Worm (Caenorhabditis elegans) whole organism, mixed stage, embryonic: ENCODE data around the gene srg-57.

ENCODE experiments used
- M03D4.4 ChIP-seq: sonication (generic microtip); optimal IDR thresholded peaks from 2 replicates; lab custom pipeline; 2017; ENCODE audit warnings: mild to moderate bottlenecking, missing genetic modification characterization, missing compliant biosample characterization
- bed-3 ChIP-seq: fragments of 200-800 bp; sonication (Bioruptor generic); optimal IDR thresholded peaks from 3 replicates; lab custom pipeline; 2018; ENCODE audit warnings: mild to moderate bottlenecking, missing genetic modification characterization, moderate library complexity, missing compliant biosample characterization
- blmp-1 ChIP-seq: fragments of 150-350 bp; optimal IDR thresholded peaks from 2 replicates; lab custom pipeline; 2014; ENCODE audit warnings: missing biosample characterization, missing genetic modification characterization
- ceh-43 ChIP-seq: fragments of 200-800 bp; sonication (Bioruptor generic); optimal IDR thresholded peaks from 2 replicates; lab custom pipeline; 2018; ENCODE audit warnings: mild to moderate bottlenecking, missing genetic modification characterization, moderate library complexity, missing compliant biosample characterization
- drap-1 ChIP-seq: fragments of 200-800 bp; sonication (Bioruptor generic); optimal IDR thresholded peaks from 3 replicates; lab custom pipeline; 2018; ENCODE audit warnings: mild to moderate bottlenecking, missing genetic modification characterization, missing compliant biosample characterization
- elt-1 ChIP-seq: sonication (generic microtip); optimal IDR thresholded peaks from 2 replicates; lab custom pipeline; 2017; ENCODE audit warnings: missing genetic modification characterization, mild to moderate bottlenecking, missing compliant biosample characterization, antibody characterized with exemption, moderate library complexity, borderline replicate concordance; ENCODE audit not compliant: insufficient read depth
- flh-1 ChIP-seq: fragments of 200-800 bp; sonication (Bioruptor generic); optimal IDR thresholded peaks from 2 replicates; lab custom pipeline; 2018; ENCODE audit warnings: mild to moderate bottlenecking, missing genetic modification characterization, moderate library complexity, missing compliant biosample characterization
- ham-2 ChIP-seq: fragments of 200-800 bp; sonication (Bioruptor generic); optimal IDR thresholded peaks from 2 replicates; lab custom pipeline; 2018; ENCODE audit warnings: mild to moderate bottlenecking, missing genetic modification characterization, missing compliant biosample characterization
- hlh-1 ChIP-seq: fragments of 150-350 bp; optimal IDR thresholded peaks from 2 replicates; lab custom pipeline; 2014; ENCODE audit warnings: missing biosample characterization, missing genetic modification reagents, missing genetic modification characterization
- lin-13 ChIP-seq: fragments of 150-350 bp; optimal IDR thresholded peaks from 2 replicates; lab custom pipeline; 2014; ENCODE audit warnings: missing biosample characterization, missing genetic modification characterization
- lin-32 ChIP-seq: fragments of 200-800 bp; sonication (Bioruptor generic); optimal IDR thresholded peaks from 2 replicates; lab custom pipeline; 2018; ENCODE audit warnings: mild to moderate bottlenecking, missing genetic modification characterization, missing compliant biosample characterization
- lsy-2 ChIP-seq: fragments of 150-350 bp; optimal IDR thresholded peaks from 2 replicates; lab custom pipeline; 2014; ENCODE audit warnings: missing biosample characterization, missing genetic modification characterization
- mab-5 ChIP-seq: fragments of 150-350 bp; optimal IDR thresholded peaks from 2 replicates; lab custom pipeline; 2014; ENCODE audit warnings: missing biosample characterization, missing genetic modification characterization
- mls-2 ChIP-seq: sonication (generic microtip); optimal IDR thresholded peaks from 2 replicates; lab custom pipeline; 2016; ENCODE audit warnings: mild to moderate bottlenecking, missing genetic modification characterization, moderate library complexity, missing compliant biosample characterization
- nhr-12 ChIP-seq: fragments of 150-350 bp; optimal IDR thresholded peaks from 2 replicates; lab custom pipeline; 2014; ENCODE audit warnings: missing biosample characterization, missing genetic modification characterization
- nhr-2 ChIP-seq: fragments of 150-350 bp; optimal IDR thresholded peaks from 2 replicates; lab custom pipeline; 2014; ENCODE audit warnings: missing biosample characterization, missing genetic modification characterization
- nhr-237 ChIP-seq: fragments of 150-350 bp; optimal IDR thresholded peaks from 2 replicates; lab custom pipeline; 2014; ENCODE audit warnings: missing biosample characterization, missing genetic modification characterization
- nhr-76 ChIP-seq: sonication (generic microtip); optimal IDR thresholded peaks from 2 replicates; lab custom pipeline; 2017; ENCODE audit warnings: missing biosample characterization, missing genetic modification characterization
- pha-4 ChIP-seq: fragments of 150-350 bp; optimal IDR thresholded peaks from 2 replicates; lab custom pipeline; 2018; ENCODE audit warnings: missing biosample characterization, missing genetic modification reagents, missing genetic modification characterization
- sem-2 ChIP-seq: fragments of 200-800 bp; sonication (Bioruptor generic); optimal IDR thresholded peaks from 2 replicates; lab custom pipeline; 2018; ENCODE audit warnings: mild to moderate bottlenecking, missing genetic modification characterization, missing compliant biosample characterization
- sptf-1 ChIP-seq: sonication (generic microtip); optimal IDR thresholded peaks from 2 replicates; lab custom pipeline; 2017; ENCODE audit warnings: mild to moderate bottlenecking, missing genetic modification characterization, moderate library complexity, missing compliant biosample characterization
- unc-120 ChIP-seq: sonication (generic microtip); optimal IDR thresholded peaks from 2 replicates; lab custom pipeline; 2017; ENCODE audit warnings: missing genetic modification characterization, missing compliant biosample characterization; ENCODE audit not compliant: poor library complexity, severe bottlenecking
- unc-39 ChIP-seq: fragments of 150-350 bp; optimal IDR thresholded peaks from 2 replicates; lab custom pipeline; 2014; ENCODE audit warnings: missing biosample characterization, missing genetic modification characterization
- unc-62 ChIP-seq: fragments of 150-350 bp; optimal IDR thresholded peaks from 2 replicates; lab custom pipeline; 2014; ENCODE audit warnings: missing biosample characterization, missing genetic modification reagents, missing genetic modification characterization
- zip-8 ChIP-seq: fragments of 150-350 bp; optimal IDR thresholded peaks from 2 replicates; lab custom pipeline; 2014; ENCODE audit warnings: missing biosample characterization, missing genetic modification characterization
- ztf-11 ChIP-seq: fragments of 150-350 bp; optimal IDR thresholded peaks from 2 replicates; lab custom pipeline; 2014; ENCODE audit warnings: missing biosample characterization, missing genetic modification characterization

srg-57 gene

DNA sequence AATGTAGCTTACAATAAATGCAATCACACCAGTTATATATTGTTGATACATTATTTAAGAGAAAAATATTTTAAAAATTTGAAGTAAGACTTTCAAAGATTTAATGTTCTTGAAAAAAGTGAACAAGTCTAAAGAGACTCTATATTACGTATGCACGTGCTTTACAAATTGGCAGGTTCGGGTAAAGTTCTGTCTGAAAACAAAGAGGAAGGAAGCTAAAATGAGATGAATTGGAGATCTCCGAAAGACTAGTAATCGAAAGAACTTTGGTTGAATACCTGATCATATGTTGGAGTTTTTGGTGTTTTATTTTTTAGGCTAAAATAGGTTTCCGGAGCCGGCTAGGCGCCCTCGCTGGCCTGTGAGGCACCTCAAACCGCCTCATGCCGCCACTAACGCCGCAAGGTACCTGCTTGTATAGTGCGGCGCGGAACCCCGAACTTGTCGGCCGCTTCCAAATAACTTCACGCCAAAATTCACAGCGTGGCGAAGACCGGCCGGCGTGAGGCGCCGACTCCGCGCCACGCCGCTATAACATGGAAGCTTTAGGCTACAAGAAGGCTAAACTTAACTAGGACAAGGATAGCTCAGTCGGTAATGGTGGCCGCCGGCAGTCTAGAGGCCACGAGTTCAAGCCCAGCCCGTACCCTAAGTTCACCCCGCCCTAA is 23.1 kb upstream of the srg-57 start, which contains the start of gene srx-28:
TSS of gene srx-28 (minus strand) at position 51 of the 668 bp plus-strand sequence.
- TF ChIP-seq nhr-237 (tag; lab: Kevin White, UChicago) (no peak), pha-4 (tag; lab: Kevin White, UChicago) (no peak), flh-1 (GFP tag; lab: Kevin White, UChicago) (no peak), unc-39 (tag; lab: Kevin White, UChicago) (no peak), nhr-12 (tag; lab: Kevin White, UChicago) (no peak), unc-120 (no peak), bed-3 (GFP tag; lab: Kevin White, UChicago) (no peak), blmp-1 (no peak), lin-13 (tag; lab: Kevin White, UChicago) (no peak)

- TF ChIP-seq M03D4.4 (tag; lab: Kevin White, UChicago) (no peak), lin-13 (tag; lab: Kevin White, UChicago) (no peak), flh-1 (GFP tag; lab: Kevin White, UChicago) (no peak), drap-1 (GFP tag; lab: Kevin White, UChicago) (no peak)
- TF ChIP-seq, all 35 proteins: peak for 0
Measured at ce11 chrV:2753007-2753406, 18.7 kb upstream of the srg-57 start, which contains the start of gene srx-26. srx-26 (minus strand) TSS chrV:2753107.

DNA sequence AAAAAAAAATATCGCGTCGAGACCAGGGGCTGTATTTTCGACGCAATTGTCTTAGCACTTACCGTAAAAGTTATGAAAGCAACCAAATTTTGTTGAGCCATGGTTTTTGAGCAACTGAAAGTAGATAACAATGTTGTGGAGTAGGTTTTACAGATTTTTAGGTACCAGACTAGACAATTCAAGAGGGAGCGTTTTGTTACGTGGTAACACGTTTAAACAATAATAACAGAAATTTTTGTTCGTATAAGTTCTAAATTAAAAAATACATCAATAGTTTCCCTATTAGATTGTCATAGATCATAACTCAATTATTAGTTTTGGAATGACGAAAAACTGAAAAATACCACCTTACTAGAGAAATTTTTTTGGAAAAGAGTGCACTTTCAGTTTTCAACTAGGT is 15.7 kb upstream of the srg-57 start, which contains the start of gene srx-24:
TSS of gene srx-24 (minus strand) at position 101 of the 400 bp plus-strand sequence.
- TF ChIP-seq nhr-76 (tag; lab: Kevin White, UChicago) = no peak
- TF ChIP-seq mab-5 = no peak
- no peak for TF ChIP-seq bed-3 (GFP tag; lab: Kevin White, UChicago)
- TF ChIP-seq ham-2 (GFP tag; lab: Kevin White, UChicago) = no peak
- TF ChIP-seq drap-1 (GFP tag; lab: Kevin White, UChicago) = no peak
- TF ChIP-seq blmp-1 = no peak

DNA sequence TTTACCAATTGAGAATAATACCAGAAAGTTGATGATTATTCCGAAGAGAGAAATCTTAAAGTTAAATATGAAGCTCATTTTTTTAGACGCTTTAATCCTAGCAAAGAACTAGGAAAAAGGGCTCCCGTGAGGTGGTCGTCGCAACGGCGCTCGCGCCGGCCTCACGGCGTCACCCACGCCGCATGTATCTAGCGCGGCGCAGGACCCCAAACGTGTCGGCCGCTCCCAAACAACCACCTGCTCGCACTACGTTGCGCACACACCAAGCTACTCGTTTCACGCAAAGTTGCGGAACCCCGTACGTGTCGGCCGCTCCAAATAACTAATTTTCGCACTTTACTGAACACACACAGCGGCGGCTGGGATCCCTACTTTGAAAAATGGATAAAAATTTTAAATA is 12.1 kb upstream of the srg-57 start:
- no peak for TF ChIP-seq elt-1 (tag; lab: Kevin White, UChicago)
- TF ChIP-seq unc-62 (GFP tag; lab: Kevin White, UChicago) = no peak
- no peak for TF ChIP-seq mls-2 (tag; lab: Kevin White, UChicago)
- TF ChIP-seq flh-1 (GFP tag; lab: Kevin White, UChicago) = no peak
- TF ChIP-seq hlh-1 (tag; lab: Kevin White, UChicago) = no peak

DNA sequence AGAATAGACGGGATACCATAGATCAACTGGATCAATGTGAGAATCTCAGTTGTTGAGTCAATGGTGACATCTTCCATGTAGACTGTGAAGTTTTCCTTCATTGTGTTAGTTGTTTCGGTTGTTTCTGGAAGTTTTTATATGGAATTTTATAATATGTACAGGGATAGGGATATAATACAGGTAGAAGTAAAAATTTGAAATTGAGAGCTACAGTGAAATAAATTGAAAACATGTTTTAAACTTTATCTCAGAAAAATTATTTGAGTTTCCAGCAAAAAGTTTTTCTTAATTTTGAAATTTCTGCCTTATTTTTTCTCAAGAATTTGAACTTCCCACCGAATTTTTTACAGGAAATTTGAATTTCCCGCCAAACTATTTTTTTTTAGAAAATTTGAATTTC is 8.0 kb upstream of the srg-57 start, which contains the start of gene srg-62:
TSS of gene srg-62 (minus strand) at position 101 of the 400 bp plus-strand sequence.
- TF ChIP-seq unc-62 (GFP tag; lab: Kevin White, UChicago) (no peak), unc-120 (no peak), unc-39 (tag; lab: Kevin White, UChicago) (no peak), nhr-237 (tag; lab: Kevin White, UChicago) (no peak), flh-1 (GFP tag; lab: Kevin White, UChicago) (no peak), ham-2 (GFP tag; lab: Kevin White, UChicago) (no peak), sem-2 (GFP tag; lab: Kevin White, UChicago) (no peak), lsy-2 (tag; lab: Kevin White, UChicago) (no peak), nhr-2 (tag; lab: Kevin White, UChicago) (no peak), nhr-12 (tag; lab: Kevin White, UChicago) (no peak), blmp-1 (no peak)

ce11 chrV:2740228-2740627 is 6.0 kb upstream of the srg-57 start, which contains the start of gene srg-61:
srg-61 (minus strand) TSS chrV:2740328.
- TF ChIP-seq ceh-43 (GFP tag; lab: Kevin White, UChicago) (no peak), sptf-1 (tag; lab: Kevin White, UChicago) (no peak), nhr-76 (tag; lab: Kevin White, UChicago) (no peak), ztf-11 (tag; lab: Kevin White, UChicago) (no peak), lin-32 (GFP tag; lab: Kevin White, UChicago) (no peak), ham-2 (GFP tag; lab: Kevin White, UChicago) (no peak), zip-8 (tag; lab: Kevin White, UChicago) (no peak), mls-2 (tag; lab: Kevin White, UChicago) (no peak)
- TF ChIP-seq, all 35 proteins: peak for 0
